Fruit fly (Drosophila melanogaster): ENCODE data around the gene RpL35.

- TF ChIP-seq dac (GFP tag; optimal IDR thresholded peaks at IDR 0.05) (peak; percentile 46), CG9139 (GFP tag; optimal IDR thresholded peaks at IDR 0.05) (peak; percentile 56), net (GFP tag; optimal IDR thresholded peaks at IDR 0.05) (peak; percentile 48), Hr39 (GFP tag; optimal IDR thresholded peaks at IDR 0.05) (peak; percentile 35), CG1621 (tag; optimal IDR thresholded peaks at IDR 0.05) (peak; percentile 52), CG16779 (tag; optimal IDR thresholded peaks at IDR 0.05) (peak; percentile 73), CG11762 (GFP tag; optimal IDR thresholded peaks at IDR 0.05; ENCODE audit: insufficient read depth) (peak; percentile 45)
These were observed 26.0 kb downstream of the RpL35 start, which contains the start of gene AdamTS-B for dm6 chrX:5698087-5698727.

Measured in whole organism, prepupa.